Worm (Caenorhabditis elegans) whole organism, L4 larva: ENCODE measurements around the gene smf-3.
A peak's percentile ranks its signal among the peaks of the same experiment; 100 is the strongest.

Experiments used
- D1046.2 ChIP-seq: fragments of 200-800 bp; sonication (Bioruptor generic); IDR thresholded peaks from 2 replicates; pipeline ENCODE4 v1.3.6; 2022; ENCODE audit warnings: missing genetic modification characterization, missing compliant biosample characterization
- F37D6.2 ChIP-seq: sonication (generic microtip); optimal IDR thresholded peaks from 2 replicates; lab custom pipeline; 2016; ENCODE audit warnings: mild to moderate bottlenecking, missing genetic modification characterization, missing compliant biosample characterization
- F49E8.2 ChIP-seq: sonication (generic microtip); optimal IDR thresholded peaks from 2 replicates; lab custom pipeline; 2016; ENCODE audit warnings: missing compliant biosample characterization, mild to moderate bottlenecking, missing genetic modification characterization, borderline replicate concordance
- R02D3.7 ChIP-seq: fragments of 150-350 bp; sonication (generic microtip); optimal IDR thresholded peaks from 3 replicates; lab custom pipeline; 2014; ENCODE audit warnings: missing biosample characterization, missing genetic modification characterization
- T26A8.4 ChIP-seq: fragments of 200-800 bp; sonication (Bioruptor generic); IDR thresholded peaks from 2 replicates; pipeline ENCODE4 v1.3.6; 2022; ENCODE audit warnings: missing genetic modification characterization, missing compliant biosample characterization
- Y105C5A.15 ChIP-seq: fragments of 200-800 bp; sonication (Bioruptor generic); IDR thresholded peaks from 2 replicates; pipeline ENCODE4 v1.3.6; 2022; ENCODE audit warnings: missing genetic modification characterization, missing compliant biosample characterization
- Y48G9A.11 ChIP-seq: fragments of 200-800 bp; sonication (Bioruptor generic); IDR thresholded peaks from 2 replicates; pipeline ENCODE4 v1.3.6; 2022; ENCODE audit warnings: missing genetic modification reagents, missing genetic modification characterization, missing compliant biosample characterization
- ZK546.5 ChIP-seq, 2 experiments: sonication (generic microtip); optimal IDR thresholded peaks; 2 replicates each; lab custom pipeline; 2017; ENCODE audit warnings: missing biosample characterization in 2 of 2, missing genetic modification characterization in 2 of 2
- ama-1 ChIP-seq: fragments of 150-350 bp; optimal IDR thresholded peaks from 2 replicates; lab custom pipeline; 2014; ENCODE audit warnings: inconsistent platforms, mixed read lengths
- arid-1 ChIP-seq: fragments of 200-800 bp; sonication (Bioruptor generic); conservative IDR thresholded peaks from 2 replicates; pipeline ENCODE4 v1.3.6; 2022; ENCODE audit warnings: missing genetic modification reagents, missing genetic modification characterization, missing compliant biosample characterization
- ceh-20 ChIP-seq: fragments of 200-800 bp; sonication (Bioruptor generic); IDR thresholded peaks from 2 replicates; pipeline ENCODE4 v1.3.6; 2022; ENCODE audit warnings: missing genetic modification reagents, missing genetic modification characterization, missing compliant biosample characterization
- ceh-28 ChIP-seq: fragments of 150-350 bp; optimal IDR thresholded peaks from 2 replicates; lab custom pipeline; 2014; ENCODE audit warnings: missing biosample characterization, missing genetic modification reagents, missing genetic modification characterization
- ceh-44 ChIP-seq: fragments of 200-800 bp; sonication (Bioruptor generic); IDR thresholded peaks from 2 replicates; pipeline ENCODE4 v1.3.6; 2022; ENCODE audit warnings: missing genetic modification reagents, missing genetic modification characterization, missing compliant biosample characterization
- ces-1 ChIP-seq: fragments of 150-350 bp; sonication (generic microtip); optimal IDR thresholded peaks from 4 replicates; lab custom pipeline; 2014; ENCODE audit warnings: missing biosample characterization, missing genetic modification reagents, missing genetic modification characterization
- daf-12 ChIP-seq: fragments of 150-350 bp; optimal IDR thresholded peaks from 2 replicates; lab custom pipeline; 2014; ENCODE audit warnings: missing biosample characterization, missing genetic modification reagents, missing genetic modification characterization
- daf-16 ChIP-seq, 3 experiments: sonication (generic microtip); optimal IDR thresholded peaks; 2 replicates each; lab custom pipeline; 2016 to 2017; ENCODE audit warnings: missing genetic modification characterization in 3 of 3, missing genetic modification reagents in 3 of 3, mild to moderate bottlenecking in 2 of 3, missing compliant biosample characterization in 2 of 3, missing biosample characterization in 1 of 3, moderate library complexity in 1 of 3
- daf-8 ChIP-seq: fragments of 200-800 bp; sonication (Bioruptor generic); IDR thresholded peaks from 2 replicates; pipeline ENCODE4 v1.3.6; 2022; ENCODE audit warnings: missing genetic modification characterization, missing compliant biosample characterization
- dmd-8 ChIP-seq: fragments of 200-800 bp; sonication (Bioruptor generic); IDR thresholded peaks from 2 replicates; pipeline ENCODE4 v1.3.6; 2022; ENCODE audit warnings: missing genetic modification characterization, missing compliant biosample characterization
- dpl-1 ChIP-seq: fragments of 150-350 bp; optimal IDR thresholded peaks from 2 replicates; lab custom pipeline; 2014; ENCODE audit warnings: missing biosample characterization, missing genetic modification reagents, missing genetic modification characterization
- egl-43 ChIP-seq: fragments of 200-800 bp; sonication (Bioruptor generic); IDR thresholded peaks from 2 replicates; pipeline ENCODE4 v1.3.6; 2022; ENCODE audit warnings: missing genetic modification reagents, missing genetic modification characterization, missing compliant biosample characterization
- fos-1 ChIP-seq: fragments of 150-350 bp; optimal IDR thresholded peaks from 2 replicates; lab custom pipeline; 2014; ENCODE audit warnings: missing biosample characterization, missing genetic modification characterization
- hlh-11 ChIP-seq: fragments of 200-800 bp; sonication (Bioruptor generic); optimal IDR thresholded peaks from 2 replicates; lab custom pipeline; 2018; ENCODE audit warnings: mild to moderate bottlenecking, missing genetic modification characterization, missing compliant biosample characterization
- hlh-30 ChIP-seq: sonication (generic microtip); optimal IDR thresholded peaks from 2 replicates; lab custom pipeline; 2017; ENCODE audit warnings: antibody characterized with exemption, mild to moderate bottlenecking, missing genetic modification characterization, missing compliant biosample characterization; ENCODE audit not compliant: insufficient read depth
- jun-1 ChIP-seq: fragments of 150-350 bp; optimal IDR thresholded peaks from 2 replicates; lab custom pipeline; 2014; ENCODE audit warnings: missing biosample characterization, missing genetic modification reagents, missing genetic modification characterization
- lin-1 ChIP-seq: fragments of 200-800 bp; sonication (Bioruptor generic); IDR thresholded peaks from 2 replicates; pipeline ENCODE4 v1.3.6; 2022; ENCODE audit warnings: missing genetic modification reagents, missing genetic modification characterization, missing compliant biosample characterization
- lin-13 ChIP-seq: fragments of 150-350 bp; optimal IDR thresholded peaks from 2 replicates; lab custom pipeline; 2014; ENCODE audit warnings: missing biosample characterization, missing genetic modification reagents, missing genetic modification characterization
- lin-15B ChIP-seq: fragments of 150-350 bp; sonication (generic microtip); optimal IDR thresholded peaks from 3 replicates; lab custom pipeline; 2014; ENCODE audit warnings: missing biosample characterization, missing genetic modification characterization
- lin-38 ChIP-seq: fragments of 200-800 bp; sonication (Bioruptor generic); IDR thresholded peaks from 2 replicates; pipeline ENCODE4 v1.3.6; 2022; ENCODE audit warnings: missing genetic modification reagents, missing genetic modification characterization, missing compliant biosample characterization
- lir-3 ChIP-seq: sonication (generic microtip); optimal IDR thresholded peaks from 2 replicates; lab custom pipeline; 2016; ENCODE audit warnings: mild to moderate bottlenecking, missing genetic modification characterization, missing compliant biosample characterization
- mdl-1 ChIP-seq, 2 experiments: fragments of 150-350 bp in 1 of 2; sonication (generic microtip) in 1 of 2; optimal IDR thresholded peaks; 2 replicates each; lab custom pipeline; 2014 to 2017; ENCODE audit warnings: missing biosample characterization in 2 of 2, missing genetic modification characterization in 2 of 2
- mes-2 ChIP-seq: sonication (generic microtip); optimal IDR thresholded peaks from 2 replicates; lab custom pipeline; 2016; ENCODE audit warnings: missing genotype, mild to moderate bottlenecking, missing genetic modification characterization, missing compliant biosample characterization; ENCODE audit not compliant: poor library complexity, severe bottlenecking
- mxl-2 ChIP-seq: fragments of 200-800 bp; sonication (Bioruptor generic); conservative IDR thresholded peaks from 2 replicates; pipeline ENCODE4 v1.3.6; 2022; ENCODE audit warnings: missing genetic modification reagents, missing genetic modification characterization, missing compliant biosample characterization
- nhr-10 ChIP-seq: fragments of 150-350 bp; optimal IDR thresholded peaks from 2 replicates; lab custom pipeline; 2014; ENCODE audit warnings: missing biosample characterization, missing genetic modification characterization
- nhr-237 ChIP-seq: sonication (generic microtip); optimal IDR thresholded peaks from 2 replicates; lab custom pipeline; 2017; ENCODE audit warnings: missing biosample characterization, missing genetic modification characterization
- nhr-25 ChIP-seq: sonication (generic microtip); optimal IDR thresholded peaks from 2 replicates; lab custom pipeline; 2017; ENCODE audit warnings: missing genetic modification characterization, mild to moderate bottlenecking, missing compliant biosample characterization, antibody characterized with exemption, moderate library complexity, borderline replicate concordance; ENCODE audit not compliant: insufficient read depth
- nhr-28 ChIP-seq: fragments of 150-350 bp; optimal IDR thresholded peaks from 2 replicates; lab custom pipeline; 2014; ENCODE audit warnings: missing biosample characterization, missing genetic modification characterization
- nhr-42 ChIP-seq: fragments of 200-800 bp; sonication (Bioruptor generic); IDR thresholded peaks from 2 replicates; pipeline ENCODE4 v1.3.6; 2022; ENCODE audit warnings: missing genetic modification characterization, missing compliant biosample characterization
- nhr-48 ChIP-seq: sonication (generic microtip); optimal IDR thresholded peaks from 2 replicates; lab custom pipeline; 2016; ENCODE audit warnings: mild to moderate bottlenecking, missing genetic modification characterization, missing compliant biosample characterization
- nhr-6 ChIP-seq: fragments of 150-350 bp; optimal IDR thresholded peaks from 2 replicates; lab custom pipeline; 2014; ENCODE audit warnings: missing biosample characterization, missing genetic modification characterization
- rbr-2 ChIP-seq: sonication (generic microtip); optimal IDR thresholded peaks from 2 replicates; lab custom pipeline; 2016; ENCODE audit warnings: missing genotype, missing genetic modification characterization, missing compliant biosample characterization
- saeg-2 ChIP-seq: fragments of 200-800 bp; sonication (Bioruptor generic); IDR thresholded peaks from 2 replicates; pipeline ENCODE4 v1.3.6; 2022; ENCODE audit warnings: missing genetic modification reagents, missing genetic modification characterization, missing compliant biosample characterization
- sdz-12 ChIP-seq: fragments of 200-800 bp; sonication (Bioruptor generic); optimal IDR thresholded peaks from 2 replicates; lab custom pipeline; 2018; ENCODE audit warnings: mild to moderate bottlenecking, missing genetic modification characterization, missing compliant biosample characterization
- set-16 ChIP-seq: fragments of 200-800 bp; sonication (Bioruptor generic); IDR thresholded peaks from 2 replicates; pipeline ENCODE4 v1.3.6; 2022; ENCODE audit warnings: missing genetic modification reagents, missing genetic modification characterization, missing compliant biosample characterization
- snpc-4 ChIP-seq: fragments of 150-350 bp; optimal IDR thresholded peaks from 2 replicates; lab custom pipeline; 2014; ENCODE audit warnings: missing biosample characterization, missing genetic modification characterization
- spr-1 ChIP-seq: sonication (generic microtip); optimal IDR thresholded peaks from 2 replicates; lab custom pipeline; 2016; ENCODE audit warnings: mild to moderate bottlenecking, missing genetic modification characterization, missing compliant biosample characterization
- spr-3 ChIP-seq: fragments of 200-800 bp; sonication (Bioruptor generic); optimal IDR thresholded peaks from 2 replicates; lab custom pipeline; 2018; ENCODE audit warnings: mild to moderate bottlenecking, missing genetic modification characterization, missing compliant biosample characterization
- tra-1 ChIP-seq: fragments of 200-800 bp; sonication (Bioruptor generic); IDR thresholded peaks from 2 replicates; pipeline ENCODE4 v1.3.6; 2022; ENCODE audit warnings: missing genetic modification reagents, missing genetic modification characterization, missing compliant biosample characterization

smf-3 gene

DNA sequence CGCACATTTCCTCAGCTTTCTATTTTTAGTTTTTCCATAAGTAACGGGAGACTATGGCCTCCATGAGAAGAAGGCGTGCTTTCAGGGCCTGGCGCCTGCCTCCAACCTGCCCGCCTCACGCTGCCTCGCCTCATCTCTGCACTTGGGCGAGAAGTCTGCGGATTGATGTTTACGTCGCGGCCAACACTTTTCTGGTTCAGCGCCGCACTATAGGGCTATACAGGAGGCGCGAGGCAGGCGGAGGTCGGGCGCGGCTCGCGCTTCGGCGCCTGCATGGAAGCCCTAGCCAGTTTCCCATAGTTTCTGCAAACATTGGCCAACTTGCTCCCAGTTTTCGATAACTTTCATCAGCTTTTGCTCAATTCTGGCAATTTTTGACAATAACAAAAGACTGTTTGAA is 45.5 kb upstream of the smf-3 start (continued):
- TF ChIP-seq set-16 (GFP tag; lab: Robert Waterston, UW) (peak; percentile 91), nhr-42 (GFP tag; lab: Robert Waterston, UW) (0 out of 2 replicates have a peak, but pooled peaks have one; percentile 10), lin-1 (no peak), ces-1 (GFP tag; lab: Kevin White, UChicago) (no peak), saeg-2 (GFP tag; lab: Robert Waterston, UW) (0 out of 2 replicates have a peak, but pooled peaks have one; percentile 53), lin-13 (GFP tag; lab: Kevin White, UChicago) (no peak), egl-43 (GFP tag; lab: Robert Waterston, UW) (peak; percentile 48; the same call in 1 of the 2 replicates)

ce11 chrIV:2581483-2581882 is 37.2 kb upstream of the smf-3 start, which contains the start of gene nhr-242:
TSS of gene nhr-242 (minus strand) at chrIV:2581583.
- TF ChIP-seq lin-13 (GFP tag; lab: Kevin White, UChicago) (no peak), egl-43 (GFP tag; lab: Robert Waterston, UW) (no peak), lin-15B (no peak), D1046.2 (GFP tag; lab: Robert Waterston, UW) (no peak), arid-1 (GFP tag; lab: Robert Waterston, UW) (no peak), ceh-20 (no peak), ceh-44 (GFP tag; lab: Robert Waterston, UW) (no peak), lin-38 (GFP tag; lab: Robert Waterston, UW) (no peak), lir-3 (tag; lab: Kevin White, UChicago) (no peak), snpc-4 (tag; lab: Kevin White, UChicago) (no peak), daf-16 (GFP tag; optimal IDR thresholded peaks at IDR 0.05; lab: Kevin White, UChicago) (no peak), daf-16 (tag; optimal IDR thresholded peaks at IDR 0.05; lab: Kevin White, UChicago) (no peak), jun-1 (no peak), nhr-48 (tag; lab: Kevin White, UChicago) (no peak), tra-1 (no peak), Y105C5A.15 (no peak), F37D6.2 (tag; lab: Kevin White, UChicago) (no peak)

DNA sequence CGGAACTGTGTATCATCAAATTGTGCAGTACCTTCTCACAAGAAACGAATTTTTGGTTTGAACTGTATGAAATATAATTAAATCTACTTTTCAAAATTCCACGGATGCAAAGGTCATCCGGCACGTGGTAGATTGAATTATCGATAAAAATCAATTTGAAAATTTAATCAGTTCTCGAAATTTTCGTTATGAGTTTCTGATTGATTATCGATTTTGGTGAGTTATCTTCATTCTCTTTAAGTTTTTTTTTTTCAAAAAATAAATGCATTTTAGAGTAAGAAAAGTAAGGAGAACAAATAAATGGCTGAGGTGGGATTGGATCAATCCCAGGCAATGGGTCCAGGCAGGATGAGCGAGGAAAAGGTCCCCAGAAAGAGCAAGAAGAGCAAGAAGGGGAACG is 21.3 kb upstream of the smf-3 start, which contains the start of gene Y69A2AR.47:
TSS of gene Y69A2AR.47 (plus strand) at position 301 of the 400 bp plus-strand sequence.
- TF ChIP-seq nhr-10 (tag; lab: Kevin White, UChicago) (no peak), lin-1 (no peak), mxl-2 (GFP tag; lab: Robert Waterston, UW) (no peak), daf-12 (tag; lab: Kevin White, UChicago) (no peak), F49E8.2 (tag; lab: Kevin White, UChicago) (no peak), sdz-12 (GFP tag; lab: Kevin White, UChicago) (no peak), dmd-8 (GFP tag; lab: Robert Waterston, UW) (no peak), Y48G9A.11 (no peak), nhr-6 (tag; lab: Kevin White, UChicago) (no peak), R02D3.7 (tag; lab: Kevin White, UChicago) (no peak), dpl-1 (GFP tag; lab: Kevin White, UChicago) (no peak), hlh-30 (tag; lab: Kevin White, UChicago) (no peak), ZK546.5 (tag; optimal IDR thresholded peaks at IDR 0.05; lab: Kevin White, UChicago) (no peak), spr-1 (no peak)

DNA sequence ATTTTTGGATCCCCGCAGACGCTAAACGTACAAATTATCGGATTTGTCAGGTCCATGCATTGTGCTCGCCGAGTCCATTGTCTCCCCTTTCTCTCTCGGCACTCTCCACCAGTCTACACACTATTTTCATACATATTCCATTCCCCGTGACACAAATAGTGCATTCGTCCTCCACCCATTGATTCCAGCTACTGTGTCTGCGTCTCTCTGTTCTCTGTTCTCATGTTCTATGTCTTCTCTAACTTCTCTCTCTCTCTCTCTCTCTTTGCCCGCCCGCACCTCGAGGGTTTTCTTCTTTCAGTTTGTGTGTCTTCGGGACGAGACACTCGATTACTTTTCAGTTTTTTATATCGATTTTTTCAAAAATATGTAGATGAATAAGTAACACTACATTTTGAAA is 19.0 kb upstream of the smf-3 start:
- TF ChIP-seq nhr-28 (peak; percentile 78), ama-1 (lab: Kevin White, UChicago) (peak; percentile 80), nhr-48 (tag; lab: Kevin White, UChicago) (peak; percentile 67), spr-3 (GFP tag; lab: Kevin White, UChicago) (no peak), rbr-2 (peak; percentile 67), daf-8 (GFP tag; lab: Robert Waterston, UW) (no peak), ceh-20 (peak; percentile 53; the same call in 1 of the 2 replicates), fos-1 (tag; lab: Kevin White, UChicago) (no peak), T26A8.4 (GFP tag; lab: Robert Waterston, UW) (peak; percentile 63), dmd-8 (GFP tag; lab: Robert Waterston, UW) (no peak), mes-2 (tag; lab: Kevin White, UChicago) (peak; percentile 73), nhr-25 (tag; lab: Kevin White, UChicago) (peak; percentile 51), ceh-28 (peak; percentile 34), hlh-11 (tag; lab: Kevin White, UChicago) (peak; percentile 93), mdl-1 (tag; optimal IDR thresholded peaks at IDR 0.05; lab: Kevin White, UChicago) (peak; percentile 70 to 87), nhr-237 (tag; lab: Kevin White, UChicago) (no peak)
